Worm (Caenorhabditis elegans) whole organism, L1 larva: ENCODE results near the gene parp-2.

ENCODE experiments used
- C04F5.9 ChIP-seq: sonication (generic microtip); optimal IDR thresholded peaks from 2 replicates; lab custom pipeline; 2016; ENCODE audit warnings: missing genetic modification characterization, missing compliant biosample characterization
- C34B4.2 ChIP-seq: sonication (generic microtip); optimal IDR thresholded peaks from 2 replicates; lab custom pipeline; 2017; ENCODE audit warnings: mild to moderate bottlenecking, missing genetic modification characterization, missing compliant biosample characterization
- Y116A8C.19 ChIP-seq: sonication (generic microtip); optimal IDR thresholded peaks from 2 replicates; lab custom pipeline; 2016; ENCODE audit warnings: missing compliant biosample characterization, missing genetic modification characterization, borderline replicate concordance
- aha-1 ChIP-seq: fragments of 150-350 bp; optimal IDR thresholded peaks from 2 replicates; lab custom pipeline; 2014; ENCODE audit warnings: missing biosample characterization, missing genetic modification characterization
- alr-1 ChIP-seq: fragments of 200-800 bp; sonication (Bioruptor generic); optimal IDR thresholded peaks from 2 replicates; lab custom pipeline; 2018; ENCODE audit warnings: borderline replicate concordance, mild to moderate bottlenecking, missing genetic modification characterization, missing compliant biosample characterization
- ama-1 ChIP-seq: fragments of 150-350 bp; optimal IDR thresholded peaks from 2 replicates; lab custom pipeline; 2014
- blmp-1 ChIP-seq: fragments of 150-350 bp; optimal IDR thresholded peaks from 2 replicates; lab custom pipeline; 2014; ENCODE audit warnings: missing biosample characterization, missing genetic modification characterization
- ceh-8 ChIP-seq: fragments of 200-800 bp; sonication (Bioruptor generic); optimal IDR thresholded peaks from 2 replicates; lab custom pipeline; 2018; ENCODE audit warnings: mild to moderate bottlenecking, missing genetic modification characterization, moderate library complexity, missing compliant biosample characterization
- ceh-88 ChIP-seq: fragments of 200-800 bp; sonication (Bioruptor generic); IDR thresholded peaks from 2 replicates; pipeline ENCODE4 v1.3.6; 2022; ENCODE audit warnings: missing genetic modification characterization, missing compliant biosample characterization
- ces-1 ChIP-seq: fragments of 150-350 bp; optimal IDR thresholded peaks from 2 replicates; lab custom pipeline; 2014; ENCODE audit warnings: missing biosample characterization, missing genetic modification reagents, missing genetic modification characterization
- dpl-1 ChIP-seq, 3 experiments: fragments of 150-350 bp in 2 of 3; sonication (generic microtip) in 1 of 3; optimal IDR thresholded peaks; 2 replicates each; lab custom pipeline; 2014 to 2017; ENCODE audit warnings: missing biosample characterization in 3 of 3, missing genetic modification characterization in 3 of 3, missing genetic modification reagents in 3 of 3
- dsc-1 ChIP-seq: sonication (generic microtip); optimal IDR thresholded peaks from 2 replicates; lab custom pipeline; 2016; ENCODE audit warnings: mild to moderate bottlenecking, missing genetic modification characterization, missing compliant biosample characterization
- efl-3 ChIP-seq: fragments of 200-800 bp; sonication (Bioruptor generic); optimal IDR thresholded peaks from 2 replicates; lab custom pipeline; 2018; ENCODE audit warnings: mild to moderate bottlenecking, missing genetic modification characterization, missing compliant biosample characterization
- egl-13 ChIP-seq: sonication (generic microtip); optimal IDR thresholded peaks from 2 replicates; lab custom pipeline; 2016; ENCODE audit warnings: missing genotype, missing genetic modification reagents, missing genetic modification characterization, missing compliant biosample characterization
- egl-27 ChIP-seq, 2 experiments: fragments of 150-350 bp in 1 of 2; sonication (generic microtip); optimal IDR thresholded peaks; 3 replicates each; lab custom pipeline; 2017 to 2018; ENCODE audit warnings: missing biosample characterization in 2 of 2, missing genetic modification characterization in 2 of 2, missing genetic modification reagents in 2 of 2
- fkh-4 ChIP-seq: sonication (generic microtip); optimal IDR thresholded peaks from 2 replicates; lab custom pipeline; 2016; ENCODE audit warnings: missing compliant biosample characterization, missing genetic modification characterization, borderline replicate concordance
- hlh-17 ChIP-seq: fragments of 200-800 bp; sonication (Bioruptor generic); optimal IDR thresholded peaks from 2 replicates; lab custom pipeline; 2018; ENCODE audit warnings: missing genetic modification characterization, mild to moderate bottlenecking, missing compliant biosample characterization, moderate library complexity, borderline replicate concordance
- hlh-4 ChIP-seq: sonication (generic microtip); optimal IDR thresholded peaks from 2 replicates; lab custom pipeline; 2016; ENCODE audit warnings: mild to moderate bottlenecking, missing genetic modification characterization, missing compliant biosample characterization
- hpl-2 ChIP-seq: fragments of 150-350 bp; optimal IDR thresholded peaks from 2 replicates; lab custom pipeline; 2014; ENCODE audit warnings: missing biosample characterization, missing genetic modification reagents, missing genetic modification characterization
- lin-13 ChIP-seq: fragments of 150-350 bp; optimal IDR thresholded peaks from 2 replicates; lab custom pipeline; 2014; ENCODE audit warnings: missing biosample characterization, missing genetic modification reagents, missing genetic modification characterization
- lin-14 ChIP-seq: fragments of 200-800 bp; sonication (Bioruptor generic); optimal IDR thresholded peaks from 2 replicates; lab custom pipeline; 2018; ENCODE audit warnings: mild to moderate bottlenecking, missing genetic modification characterization, moderate library complexity, missing compliant biosample characterization
- lin-15B ChIP-seq: fragments of 150-350 bp; sonication (generic microtip); optimal IDR thresholded peaks from 3 replicates; lab custom pipeline; 2014; ENCODE audit warnings: missing biosample characterization, missing genetic modification characterization
- lin-39 ChIP-seq: fragments of 150-350 bp; optimal IDR thresholded peaks from 2 replicates; lab custom pipeline; 2014; ENCODE audit warnings: missing biosample characterization, missing genetic modification reagents, missing genetic modification characterization
- lir-3 ChIP-seq: sonication (generic microtip); optimal IDR thresholded peaks from 2 replicates; lab custom pipeline; 2016; ENCODE audit warnings: mild to moderate bottlenecking, missing genetic modification characterization, moderate library complexity, missing compliant biosample characterization; ENCODE audit not compliant: poor library complexity
- lsy-2 ChIP-seq, 2 experiments: fragments of 150-350 bp; optimal IDR thresholded peaks; 2 replicates each; lab custom pipeline; 2014; ENCODE audit warnings: missing biosample characterization in 2 of 2, missing genetic modification characterization in 2 of 2
- mab-9 ChIP-seq: fragments of 200-800 bp; sonication (Bioruptor generic); IDR thresholded peaks from 2 replicates; pipeline ENCODE4 v1.3.6; 2022; ENCODE audit warnings: missing genetic modification reagents, missing genetic modification characterization, missing compliant biosample characterization
- mdl-1 ChIP-seq, 2 experiments: fragments of 150-350 bp; optimal IDR thresholded peaks; 2 replicates each; lab custom pipeline; 2014 to 2017; ENCODE audit warnings: missing biosample characterization in 2 of 2, missing genetic modification characterization in 2 of 2, inconsistent platforms in 1 of 2
- mef-2 ChIP-seq: fragments of 150-350 bp; optimal IDR thresholded peaks from 2 replicates; lab custom pipeline; 2014; ENCODE audit warnings: missing biosample characterization, missing genetic modification characterization
- nhr-11 ChIP-seq: fragments of 150-350 bp; optimal IDR thresholded peaks from 2 replicates; lab custom pipeline; 2014; ENCODE audit warnings: missing biosample characterization, missing genetic modification characterization
- nhr-12 ChIP-seq: sonication (generic microtip); optimal IDR thresholded peaks from 2 replicates; lab custom pipeline; 2017; ENCODE audit warnings: missing biosample characterization, missing genetic modification characterization
- nhr-19 ChIP-seq: fragments of 200-800 bp; sonication (Bioruptor generic); conservative IDR thresholded peaks from 2 replicates; pipeline ENCODE4 v1.3.6; 2022; ENCODE audit warnings: missing genetic modification characterization, missing compliant biosample characterization
- nhr-20 ChIP-seq: sonication (generic microtip); optimal IDR thresholded peaks from 2 replicates; lab custom pipeline; 2016; ENCODE audit warnings: mild to moderate bottlenecking, missing genetic modification characterization, missing compliant biosample characterization
- nhr-28 ChIP-seq: fragments of 150-350 bp; optimal IDR thresholded peaks from 2 replicates; lab custom pipeline; 2014; ENCODE audit warnings: missing biosample characterization, missing genetic modification characterization
- nhr-47 ChIP-seq: sonication (generic microtip); optimal IDR thresholded peaks from 2 replicates; lab custom pipeline; 2016; ENCODE audit warnings: mild to moderate bottlenecking, missing genetic modification characterization, moderate library complexity, missing compliant biosample characterization
- nhr-71 ChIP-seq: sonication (generic microtip); optimal IDR thresholded peaks from 2 replicates; lab custom pipeline; 2016; ENCODE audit warnings: mild to moderate bottlenecking, missing genetic modification characterization, moderate library complexity, missing compliant biosample characterization
- nhr-76 ChIP-seq: sonication (generic microtip); optimal IDR thresholded peaks from 2 replicates; lab custom pipeline; 2017; ENCODE audit warnings: missing biosample characterization, missing genetic modification characterization
- nhr-84 ChIP-seq: sonication (generic microtip); optimal IDR thresholded peaks from 2 replicates; lab custom pipeline; 2017; ENCODE audit warnings: missing biosample characterization, missing genetic modification characterization
- pag-3 ChIP-seq: sonication (generic microtip); optimal IDR thresholded peaks from 2 replicates; lab custom pipeline; 2017; ENCODE audit warnings: missing genetic modification characterization, mild to moderate bottlenecking, missing compliant biosample characterization, antibody characterized with exemption, borderline replicate concordance; ENCODE audit not compliant: insufficient read depth
- skn-1 ChIP-seq: fragments of 150-350 bp; optimal IDR thresholded peaks from 2 replicates; lab custom pipeline; 2014; ENCODE audit warnings: missing biosample characterization, missing genetic modification characterization
- snu-23 ChIP-seq: sonication (generic microtip); optimal IDR thresholded peaks from 2 replicates; lab custom pipeline; 2016; ENCODE audit warnings: missing genetic modification characterization, missing compliant biosample characterization
- sox-4 ChIP-seq: sonication (generic microtip); optimal IDR thresholded peaks from 2 replicates; lab custom pipeline; 2016; ENCODE audit warnings: missing genetic modification characterization, missing compliant biosample characterization
- sptf-1 ChIP-seq: fragments of 150-350 bp; optimal IDR thresholded peaks from 2 replicates; lab custom pipeline; 2014; ENCODE audit warnings: missing biosample characterization, missing genetic modification characterization
- sup-37 ChIP-seq: fragments of 200-800 bp; sonication (Bioruptor generic); optimal IDR thresholded peaks from 2 replicates; lab custom pipeline; 2018; ENCODE audit warnings: mild to moderate bottlenecking, missing genetic modification characterization, missing compliant biosample characterization
- swsn-7 ChIP-seq: sonication (generic microtip); optimal IDR thresholded peaks from 2 replicates; lab custom pipeline; 2016; ENCODE audit warnings: missing genetic modification characterization, missing compliant biosample characterization
- tlp-1 ChIP-seq: fragments of 150-350 bp; optimal IDR thresholded peaks from 2 replicates; lab custom pipeline; 2014; ENCODE audit warnings: missing biosample characterization, missing genetic modification characterization
- unc-130 ChIP-seq: fragments of 150-350 bp; optimal IDR thresholded peaks from 2 replicates; lab custom pipeline; 2017; ENCODE audit warnings: missing biosample characterization, missing genetic modification characterization, inconsistent platforms
- unc-30 ChIP-seq: sonication (generic microtip); optimal IDR thresholded peaks from 2 replicates; lab custom pipeline; 2017; ENCODE audit warnings: missing biosample characterization, missing genetic modification characterization
- unc-86 ChIP-seq: sonication (generic microtip); optimal IDR thresholded peaks from 2 replicates; lab custom pipeline; 2016; ENCODE audit warnings: missing genetic modification characterization, missing compliant biosample characterization
- unc-98 ChIP-seq: fragments of 200-800 bp; sonication (Bioruptor generic); IDR thresholded peaks from 2 replicates; pipeline ENCODE4 v1.3.6; 2022; ENCODE audit warnings: missing genetic modification characterization, missing compliant biosample characterization
- xbp-1 ChIP-seq: sonication (generic microtip); optimal IDR thresholded peaks from 2 replicates; lab custom pipeline; 2016; ENCODE audit warnings: missing genetic modification characterization, missing compliant biosample characterization
- zip-4 ChIP-seq: fragments of 200-800 bp; sonication (Bioruptor generic); optimal IDR thresholded peaks from 2 replicates; lab custom pipeline; 2018; ENCODE audit warnings: mild to moderate bottlenecking, missing genetic modification characterization, moderate library complexity, missing compliant biosample characterization
- ztf-11 ChIP-seq, 2 experiments: sonication (generic microtip); optimal IDR thresholded peaks; 2 replicates each; lab custom pipeline; 2016 to 2017; ENCODE audit warnings: missing genetic modification characterization in 2 of 2, missing biosample characterization in 1 of 2, missing compliant biosample characterization in 1 of 2
- ztf-4 ChIP-seq: fragments of 150-350 bp; optimal IDR thresholded peaks from 2 replicates; lab custom pipeline; 2014; ENCODE audit warnings: missing biosample characterization, missing genetic modification characterization

parp-2 gene

ce11 chrII:9566045-9566444 is 26.8 kb upstream of the parp-2 start:
- TF ChIP-seq zip-4 (GFP tag; lab: Kevin White, UChicago) (no peak), egl-13 (tag; lab: Kevin White, UChicago) (no peak), nhr-11 (no peak), C04F5.9 (tag; lab: Kevin White, UChicago) (no peak), pag-3 (tag; lab: Kevin White, UChicago) (no peak), ces-1 (no peak), snu-23 (peak; percentile 53), lin-39 (tag; lab: Kevin White, UChicago) (no peak), mdl-1 (tag; optimal IDR thresholded peaks at IDR 0.05; lab: Kevin White, UChicago) (peak in 1 of 2 experiments; percentile 13), ceh-8 (GFP tag; lab: Kevin White, UChicago) (no peak), lir-3 (tag; lab: Kevin White, UChicago) (no peak), dsc-1 (tag; lab: Kevin White, UChicago) (peak; percentile 23), hlh-17 (no peak), blmp-1 (no peak), ztf-11 (tag; optimal IDR thresholded peaks at IDR 0.05; lab: Kevin White, UChicago) (no peak), nhr-76 (tag; lab: Kevin White, UChicago) (no peak), nhr-20 (tag; lab: Kevin White, UChicago) (peak; percentile 46), xbp-1 (tag; lab: Kevin White, UChicago) (peak; percentile 25), sptf-1 (tag; lab: Kevin White, UChicago) (no peak), alr-1 (tag; lab: Kevin White, UChicago) (no peak), mab-9 (GFP tag; lab: Robert Waterston, UW) (no peak), Y116A8C.19 (tag; lab: Kevin White, UChicago) (no peak), unc-98 (GFP tag; lab: Robert Waterston, UW) (no peak), nhr-84 (no peak), lin-13 (GFP tag; lab: Kevin White, UChicago) (peak; percentile 7), fkh-4 (tag; lab: Kevin White, UChicago) (no peak), unc-30 (tag; lab: Kevin White, UChicago) (no peak), unc-130 (tag; lab: Kevin White, UChicago) (peak; percentile 12), ama-1 (no peak), lin-15B (tag; lab: Kevin White, UChicago) (no peak), skn-1 (no peak), nhr-47 (tag; lab: Kevin White, UChicago) (peak; percentile 49), sox-4 (tag; lab: Kevin White, UChicago) (no peak), dpl-1 (GFP tag; optimal IDR thresholded peaks at IDR 0.05; lab: Kevin White, UChicago) (peak in 2 of 3 experiments; percentile 6 to 27), nhr-12 (tag; lab: Kevin White, UChicago) (no peak), sup-37 (GFP tag; lab: Kevin White, UChicago) (no peak), hpl-2 (GFP tag; lab: Kevin White, UChicago) (no peak), ztf-4 (tag; lab: Kevin White, UChicago) (no peak), nhr-71 (tag; lab: Kevin White, UChicago) (peak; percentile 55), mef-2 (tag; lab: Kevin White, UChicago) (no peak), C34B4.2 (tag; lab: Kevin White, UChicago) (no peak), egl-27 (tag; optimal IDR thresholded peaks at IDR 0.05; lab: Kevin White, UChicago) (no peak), lsy-2 (tag; optimal IDR thresholded peaks at IDR 0.05; lab: Kevin White, UChicago) (peak; percentile 6 to 53), lin-14 (GFP tag; lab: Kevin White, UChicago) (peak; percentile 50), tlp-1 (no peak), efl-3 (GFP tag; lab: Kevin White, UChicago) (no peak), ceh-88 (GFP tag; lab: Robert Waterston, UW) (no peak), nhr-19 (0 out of 2 replicates have a peak, but pooled peaks have one; percentile 25), unc-86 (no peak), aha-1 (no peak), swsn-7 (tag; lab: Kevin White, UChicago) (peak; percentile 26), nhr-28 (tag; lab: Kevin White, UChicago) (no peak), hlh-4 (tag; lab: Kevin White, UChicago) (no peak)
